Worm (Caenorhabditis elegans): Measurements from ENCODE around the gene fipr-20.
A peak's percentile ranks its signal among the peaks of the same experiment; 100 is the strongest.

fipr-20 gene

DNA sequence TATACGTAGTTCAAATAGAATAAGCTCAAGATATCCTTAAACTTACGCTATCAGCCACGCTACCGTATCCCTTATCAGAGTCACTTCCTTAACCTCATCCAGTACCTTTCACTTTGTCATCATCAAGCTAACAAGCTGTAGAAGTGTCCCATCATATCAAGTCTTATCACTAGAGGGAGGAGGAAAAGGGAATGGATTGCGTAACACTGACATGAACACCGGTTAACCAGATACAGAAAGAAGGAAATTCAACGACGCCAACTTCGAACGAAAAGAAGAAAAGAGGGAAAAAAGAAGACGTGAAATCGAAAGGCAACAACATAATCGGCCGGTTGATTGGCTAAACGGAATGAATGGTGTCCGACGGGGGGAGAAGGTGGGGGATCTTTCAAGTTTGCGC lies 27.9 kb upstream of the fipr-20 start:
- TF ChIP-seq unc-130 (GFP tag; optimal IDR thresholded peaks at IDR 0.05) = no peak

DNA sequence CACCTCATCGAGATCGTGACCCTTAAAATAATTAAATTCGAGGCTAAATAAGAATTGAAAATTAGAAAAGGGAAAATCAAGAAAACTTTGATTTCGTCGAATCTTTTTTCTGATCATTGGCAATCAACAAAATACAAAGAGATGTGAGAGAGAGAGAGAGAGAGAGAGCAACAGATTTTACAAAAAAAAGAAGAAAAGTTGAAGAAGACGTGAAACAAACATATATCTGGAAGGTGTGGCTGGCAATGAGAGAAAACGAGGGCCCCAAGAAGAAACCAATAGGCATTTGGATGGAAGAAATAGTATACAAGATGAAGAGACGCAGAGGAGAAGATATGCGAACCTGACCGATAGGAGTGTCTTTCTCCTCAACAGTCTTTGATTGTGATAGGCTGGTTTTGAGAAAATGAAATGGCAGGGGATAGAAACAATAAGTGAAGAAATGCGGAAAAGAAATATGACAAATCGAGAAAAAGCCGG lies 26.9 kb upstream of the fipr-20 start, which contains the start of gene mup-4:
TSS of gene mup-4 (minus strand) at position 51 of the 480 bp plus-strand sequence.
- TF ChIP-seq Y48G9A.11 (GFP tag; IDR thresholded peaks at IDR 0.05) (no peak), madf-9 (GFP tag; conservative IDR thresholded peaks at IDR 0.05) (no peak), daf-8 (GFP tag; IDR thresholded peaks at IDR 0.05) (no peak)

- TF ChIP-seq ctbp-1 (GFP tag; IDR thresholded peaks at IDR 0.05) = no peak
- no peak for TF ChIP-seq fkh-10 (GFP tag; optimal IDR thresholded peaks at IDR 0.05)
- no peak for TF ChIP-seq lim-7 (GFP tag; IDR thresholded peaks at IDR 0.05)
- no peak for TF ChIP-seq Y5F2A.4 (GFP tag; optimal IDR thresholded peaks at IDR 0.05)
- TF ChIP-seq lin-1 (GFP tag; IDR thresholded peaks at IDR 0.05) = no peak
- TF ChIP-seq cey-2 (tag; optimal IDR thresholded peaks at IDR 0.05; ENCODE audit: borderline replicate concordance, insufficient read depth) = no peak
- TF ChIP-seq D1046.2 (GFP tag; IDR thresholded peaks at IDR 0.05) = no peak
- TF ChIP-seq F10B5.3 (tag; optimal IDR thresholded peaks at IDR 0.05) = no peak
- TF ChIP-seq F49E8.2 (tag; optimal IDR thresholded peaks at IDR 0.05; ENCODE audit: borderline replicate concordance) = no peak
- TF ChIP-seq ceh-28 (tag; optimal IDR thresholded peaks at IDR 0.05) = no peak
- no peak for TF ChIP-seq F26F4.8 (GFP tag; conservative IDR thresholded peaks at IDR 0.05)
- no peak for TF ChIP-seq zip-2 (tag; optimal IDR thresholded peaks at IDR 0.05)
- no peak for TF ChIP-seq pqm-1 (tag; optimal IDR thresholded peaks at IDR 0.05)
- TF ChIP-seq tra-1 (GFP tag; IDR thresholded peaks at IDR 0.05) = no peak
- no peak for TF ChIP-seq nhr-237 (tag; optimal IDR thresholded peaks at IDR 0.05)
- TF ChIP-seq ceh-82 (tag; optimal IDR thresholded peaks at IDR 0.05) = no peak
- no peak for TF ChIP-seq ztf-11 (tag; optimal IDR thresholded peaks at IDR 0.05)
- TF ChIP-seq daf-16 (GFP tag; optimal IDR thresholded peaks at IDR 0.05) = no peak
- TF ChIP-seq daf-16 (tag; optimal IDR thresholded peaks at IDR 0.05) = no peak
- peak; percentile 54 for TF ChIP-seq nhr-28 (tag; optimal IDR thresholded peaks at IDR 0.05)
- no peak for TF ChIP-seq saeg-2 (GFP tag; IDR thresholded peaks at IDR 0.05)
- no peak for TF ChIP-seq dmd-8 (GFP tag; IDR thresholded peaks at IDR 0.05)
- TF ChIP-seq mdl-1 (tag; optimal IDR thresholded peaks at IDR 0.05) = peak in 1 of 2 experiments; percentile 58
- no peak for TF ChIP-seq zip-11 (GFP tag; IDR thresholded peaks at IDR 0.05)
- TF ChIP-seq hmg-1.1 (GFP tag; IDR thresholded peaks at IDR 0.05) = no peak
- peak; percentile 36 for TF ChIP-seq hlh-30 (tag; optimal IDR thresholded peaks at IDR 0.05; ENCODE audit: insufficient read depth)
- no peak for TF ChIP-seq gei-8 (GFP tag; optimal IDR thresholded peaks at IDR 0.05)
- no peak for TF ChIP-seq ZK546.5 (tag; optimal IDR thresholded peaks at IDR 0.05)
- no peak for TF ChIP-seq egl-43 (GFP tag; IDR thresholded peaks at IDR 0.05)
- TF ChIP-seq ceh-20 (GFP tag; IDR thresholded peaks at IDR 0.05) = no peak
- no peak for TF ChIP-seq nhr-25 (tag; optimal IDR thresholded peaks at IDR 0.05; ENCODE audit: borderline replicate concordance, insufficient read depth)
- TF ChIP-seq ZK337.2 (GFP tag; IDR thresholded peaks at IDR 0.05) = no peak
- peak in 1 of 2 experiments; percentile 69 for TF ChIP-seq unc-62 (GFP tag; optimal IDR thresholded peaks at IDR 0.05 in 1 of 2)
- TF ChIP-seq unc-62 (tag; optimal IDR thresholded peaks at IDR 0.05) = no peak
- 0 out of 2 replicates have a peak, but pooled peaks have one; percentile 18 for TF ChIP-seq dmd-6 (GFP tag; IDR thresholded peaks at IDR 0.05)
- no peak for TF ChIP-seq daf-19 (GFP tag; conservative IDR thresholded peaks at IDR 0.05)
- TF ChIP-seq Y48G9A.11 (GFP tag; IDR thresholded peaks at IDR 0.05) = no peak
- TF ChIP-seq ceh-44 (GFP tag; IDR thresholded peaks at IDR 0.05) = no peak
- no peak for TF ChIP-seq lin-15B (tag; optimal IDR thresholded peaks at IDR 0.05)
- peak; percentile 36 for TF ChIP-seq hlh-11 (tag; optimal IDR thresholded peaks at IDR 0.05)
- TF ChIP-seq php-3 (GFP tag; IDR thresholded peaks at IDR 0.05) = no peak
- no peak for TF ChIP-seq R02D3.7 (tag; optimal IDR thresholded peaks at IDR 0.05)
- no peak for TF ChIP-seq pha-4 (GFP tag; IDR thresholded peaks at IDR 0.05)
- TF ChIP-seq pha-4 (tag; optimal IDR thresholded peaks at IDR 0.05) = no peak
- peak; percentile 16 for TF ChIP-seq mes-2 (tag; optimal IDR thresholded peaks at IDR 0.05; ENCODE audit: poor library complexity, severe bottlenecking)
Observed at ce11 chrIII:7488303-7488702, 26.1 kb upstream of the fipr-20 start.

Measured in whole organism, L4 larva.